Fruit fly (Drosophila melanogaster) whole organism, embryonic: ENCODE results near the gene PIG-B.

Experiments used
- Antp ChIP-seq: fragments of 200-800 bp; sonication (Bioruptor generic); optimal IDR thresholded peaks from 3 replicates; lab custom pipeline; 2016; ENCODE audit warnings: missing biosample characterization, missing genetic modification characterization
- Bgb ChIP-seq: fragments of 200-800 bp; sonication (Bioruptor generic); IDR thresholded peaks from 2 replicates; pipeline ENCODE4 v1.3.6; 2022; ENCODE audit warnings: missing biosample characterization, missing genetic modification characterization; ENCODE audit not compliant: partially characterized antibody
- CG10147 ChIP-seq: fragments of 200-800 bp; sonication (Bioruptor generic); optimal IDR thresholded peaks from 2 replicates; lab custom pipeline; 2019; ENCODE audit warnings: missing biosample characterization, mild to moderate bottlenecking, missing genetic modification characterization, moderate library complexity
- CG1024 ChIP-seq: fragments of 200-800 bp; sonication (Bioruptor generic); IDR thresholded peaks from 2 replicates; pipeline ENCODE4 v1.3.6; 2022; ENCODE audit warnings: missing biosample characterization, missing genetic modification characterization
- CG12155 ChIP-seq: fragments of 200-800 bp; sonication (Bioruptor generic); optimal IDR thresholded peaks from 3 replicates; lab custom pipeline; 2016; ENCODE audit warnings: missing biosample characterization, missing genetic modification characterization
- CG15514 ChIP-seq: fragments of 200-800 bp; sonication (Bioruptor generic); optimal IDR thresholded peaks from 3 replicates; lab custom pipeline; 2017; ENCODE audit warnings: missing biosample characterization, missing genetic modification characterization, mild to moderate bottlenecking, moderate library complexity, missing genetic modification reagents
- CG17328 ChIP-seq: fragments of 200-800 bp; sonication (Bioruptor generic); IDR thresholded peaks from 2 replicates; pipeline ENCODE4 v1.3.6; 2022; ENCODE audit warnings: missing biosample characterization, missing genetic modification characterization
- CG18262 ChIP-seq: fragments of 200-800 bp; optimal IDR thresholded peaks from 3 replicates; lab custom pipeline; 2019; ENCODE audit warnings: missing biosample characterization, mild to moderate bottlenecking, missing genetic modification characterization, moderate library complexity
- CG18599 ChIP-seq: fragments of 200-800 bp; sonication (Bioruptor generic); optimal IDR thresholded peaks from 3 replicates; lab custom pipeline; 2017; ENCODE audit warnings: missing biosample characterization, missing genetic modification characterization, mild to moderate bottlenecking, moderate library complexity, missing genetic modification reagents
- CG2116 ChIP-seq: fragments of 200-800 bp; sonication (Bioruptor generic); optimal IDR thresholded peaks from 3 replicates; lab custom pipeline; 2018; ENCODE audit warnings: missing biosample characterization, mild to moderate bottlenecking, missing genetic modification characterization
- CG2678 ChIP-seq: fragments of 200-800 bp; sonication (Bioruptor generic); optimal IDR thresholded peaks from 3 replicates; lab custom pipeline; 2019; ENCODE audit warnings: missing biosample characterization, mild to moderate bottlenecking, missing genetic modification characterization, moderate library complexity
- CG32772 ChIP-seq: fragments of 200-800 bp; sonication (Bioruptor generic); IDR thresholded peaks from 2 replicates; pipeline ENCODE4 v1.3.6; 2022; ENCODE audit warnings: missing biosample characterization, missing genetic modification characterization
- CG34376 ChIP-seq: fragments of 200-800 bp; sonication (Bioruptor generic); optimal IDR thresholded peaks from 2 replicates; lab custom pipeline; 2018; ENCODE audit warnings: missing biosample characterization, mild to moderate bottlenecking, missing genetic modification characterization
- CG3726 ChIP-seq: fragments of 200-800 bp; sonication (Bioruptor generic); IDR thresholded peaks from 3 replicates; pipeline ENCODE4, ENCODE4 v1.3.6; 2022; ENCODE audit warnings: missing biosample characterization, missing genetic modification characterization
- CG3995 ChIP-seq: fragments of 200-800 bp; sonication (Bioruptor generic); optimal IDR thresholded peaks from 3 replicates; lab custom pipeline; 2016; ENCODE audit warnings: missing biosample characterization, missing genetic modification characterization
- CG6175 ChIP-seq: fragments of 200-800 bp; sonication (Bioruptor generic); IDR thresholded peaks from 3 replicates; pipeline ENCODE4 v1.3.6; 2022; ENCODE audit warnings: missing biosample characterization, missing genetic modification characterization
- CG6272 ChIP-seq: fragments of 200-800 bp; sonication (Bioruptor generic); IDR thresholded peaks from 2 replicates; pipeline ENCODE4 v1.3.6; 2022; ENCODE audit warnings: missing biosample characterization, missing genetic modification characterization
- CG8359 ChIP-seq: fragments of 200-800 bp; sonication (Bioruptor generic); optimal IDR thresholded peaks from 2 replicates; lab custom pipeline; 2017; ENCODE audit warnings: missing biosample characterization, mild to moderate bottlenecking, missing genetic modification characterization, borderline replicate concordance
- CG8388 ChIP-seq: fragments of 200-800 bp; sonication (Bioruptor generic); optimal IDR thresholded peaks from 2 replicates; lab custom pipeline; 2019; ENCODE audit warnings: missing biosample characterization, mild to moderate bottlenecking, missing genetic modification characterization, moderate library complexity
- Camta ChIP-seq: fragments of 200-800 bp; sonication (Bioruptor generic); optimal IDR thresholded peaks from 2 replicates; lab custom pipeline; 2016; ENCODE audit warnings: missing biosample characterization, missing genetic modification characterization
- Doc2 ChIP-seq: fragments of 200-800 bp; sonication (Bioruptor generic); IDR thresholded peaks from 2 replicates; pipeline ENCODE4 v1.3.6; 2022; ENCODE audit warnings: missing biosample characterization, missing genetic modification characterization
- Drgx ChIP-seq: fragments of 200-800 bp; sonication (Bioruptor generic); IDR thresholded peaks from 2 replicates; pipeline ENCODE4 v1.3.6; 2022; ENCODE audit warnings: missing biosample characterization, missing genetic modification characterization
- Fer2 ChIP-seq: fragments of 200-800 bp; sonication (Bioruptor generic); optimal IDR thresholded peaks from 2 replicates; lab custom pipeline; 2018; ENCODE audit warnings: missing biosample characterization, mild to moderate bottlenecking, missing genetic modification characterization, moderate library complexity
- HLH3B ChIP-seq: fragments of 200-800 bp; sonication (Bioruptor generic); IDR thresholded peaks from 2 replicates; pipeline ENCODE4 v1.3.6; 2022; ENCODE audit warnings: missing biosample characterization, missing genetic modification characterization
- Hey ChIP-seq: fragments of 200-800 bp; sonication (Bioruptor generic); optimal IDR thresholded peaks from 3 replicates; lab custom pipeline; 2018; ENCODE audit warnings: missing biosample characterization, mild to moderate bottlenecking, missing genetic modification characterization
- Hr78 ChIP-seq, 2 experiments: fragments of 200-800 bp in 1 of 2; fragments of >200 bp in 1 of 2; sonication (Bioruptor generic) in 1 of 2; optimal IDR thresholded peaks; 2 replicates each; lab custom pipeline; 2017 to 2019; ENCODE audit warnings: missing biosample characterization in 2 of 2, missing genetic modification characterization in 2 of 2, mild to moderate bottlenecking in 1 of 2, moderate library complexity in 1 of 2
- Max ChIP-seq: fragments of 200-800 bp; sonication (Bioruptor generic); optimal IDR thresholded peaks from 2 replicates; lab custom pipeline; 2016; ENCODE audit warnings: missing biosample characterization, mild to moderate bottlenecking, missing genetic modification characterization
- Med ChIP-seq: fragments of 200-800 bp; sonication (Bioruptor generic); peaks from one replicate; lab custom pipeline; 2016; ENCODE audit warnings: missing biosample characterization, missing genetic modification characterization, mild to moderate bottlenecking, inconsistent platforms, moderate library complexity
- Neu2 ChIP-seq: fragments of 200-800 bp; sonication (Bioruptor generic); optimal IDR thresholded peaks from 3 replicates; lab custom pipeline; 2016; ENCODE audit warnings: missing biosample characterization, missing genetic modification characterization, borderline replicate concordance
- Sry-δ ChIP-seq: fragments of 200-800 bp; sonication (Bioruptor generic); optimal IDR thresholded peaks from 2 replicates; lab custom pipeline; 2016; ENCODE audit warnings: missing biosample characterization, missing genetic modification characterization
- bbx ChIP-seq: fragments of 200-800 bp; sonication (Bioruptor generic); IDR thresholded peaks from 2 replicates; pipeline ENCODE4 v1.3.6; 2022; ENCODE audit warnings: missing biosample characterization, missing genetic modification characterization; ENCODE audit not compliant: partially characterized antibody
- chinmo ChIP-seq: fragments of 200-800 bp; sonication (Bioruptor generic); IDR thresholded peaks from 4 replicates; pipeline ENCODE4 v1.3.6; 2022; ENCODE audit warnings: missing biosample characterization, missing genetic modification characterization; ENCODE audit not compliant: partially characterized antibody
- chm ChIP-seq: fragments of 200-800 bp; sonication (Bioruptor generic); IDR thresholded peaks from 2 replicates; pipeline ENCODE4 v1.3.6; 2022; ENCODE audit warnings: missing biosample characterization, missing genetic modification characterization
- crp ChIP-seq, 2 experiments: fragments of 200-800 bp; sonication (Bioruptor generic); optimal IDR thresholded peaks; 2 replicates in 1 of 2; 3 replicates in 1 of 2; lab custom pipeline; 2017; ENCODE audit warnings: missing biosample characterization in 2 of 2, missing genetic modification characterization in 2 of 2, mild to moderate bottlenecking in 1 of 2, moderate library complexity in 1 of 2
- dmrt11E ChIP-seq: fragments of 200-800 bp; sonication (Bioruptor generic); optimal IDR thresholded peaks from 3 replicates; lab custom pipeline; 2018; ENCODE audit warnings: missing biosample characterization, mild to moderate bottlenecking, missing genetic modification characterization, moderate library complexity
- fd96Cb ChIP-seq: fragments of 200-800 bp; sonication (Bioruptor generic); optimal IDR thresholded peaks from 2 replicates; lab custom pipeline; 2018; ENCODE audit warnings: missing biosample characterization, mild to moderate bottlenecking, missing genetic modification characterization, moderate library complexity
- fu2 ChIP-seq: fragments of 200-800 bp; sonication (Bioruptor generic); optimal IDR thresholded peaks from 2 replicates; lab custom pipeline; 2016; ENCODE audit warnings: missing biosample characterization, missing genetic modification characterization
- gcm2 ChIP-seq: fragments of 200-800 bp; sonication (Bioruptor generic); optimal IDR thresholded peaks from 2 replicates; lab custom pipeline; 2016; ENCODE audit warnings: missing biosample characterization, missing genetic modification characterization
- hbn ChIP-seq: fragments of 200-800 bp; sonication (Bioruptor generic); IDR thresholded peaks from 2 replicates; pipeline ENCODE4 v1.3.6; 2022; ENCODE audit warnings: missing biosample characterization, missing genetic modification characterization; ENCODE audit not compliant: partially characterized antibody
- klu ChIP-seq: fragments of 200-800 bp; sonication (Bioruptor generic); IDR thresholded peaks from 2 replicates; pipeline ENCODE4 v1.3.6; 2022; ENCODE audit warnings: missing biosample characterization, missing genetic modification characterization
- p53 ChIP-seq: fragments of 200-800 bp; sonication (Bioruptor generic); optimal IDR thresholded peaks from 2 replicates; lab custom pipeline; 2016; ENCODE audit warnings: missing biosample characterization, missing genetic modification characterization
- peb ChIP-seq: fragments of 200-800 bp; sonication (Bioruptor generic); IDR thresholded peaks from 2 replicates; pipeline ENCODE4 v1.3.6; 2022; ENCODE audit warnings: missing biosample characterization, missing genetic modification characterization
- psq ChIP-seq: fragments of 200-800 bp; sonication (Bioruptor generic); optimal IDR thresholded peaks from 2 replicates; lab custom pipeline; 2017; ENCODE audit warnings: missing biosample characterization, missing genetic modification characterization
- row ChIP-seq: fragments of 200-800 bp; sonication (Bioruptor generic); IDR thresholded peaks from 3 replicates; pipeline ENCODE4 v1.3.6; 2022; ENCODE audit warnings: missing biosample characterization, missing genetic modification characterization
- sens-2 ChIP-seq: fragments of 200-800 bp; sonication (Bioruptor generic); IDR thresholded peaks from 2 replicates; pipeline ENCODE4 v1.3.6; 2022; ENCODE audit warnings: missing biosample characterization, missing genetic modification characterization
- sima ChIP-seq: fragments of 200-800 bp; sonication (Bioruptor generic); optimal IDR thresholded peaks from 2 replicates; lab custom pipeline; 2016; ENCODE audit warnings: missing biosample characterization, missing genetic modification characterization
- sug ChIP-seq: fragments of 200-800 bp; optimal IDR thresholded peaks from 2 replicates; lab custom pipeline; 2019; ENCODE audit warnings: missing biosample characterization, mild to moderate bottlenecking, missing genetic modification characterization, moderate library complexity
- vnd ChIP-seq: fragments of 200-800 bp; sonication (Bioruptor generic); IDR thresholded peaks from 3 replicates; pipeline ENCODE4 v1.3.6; 2022; ENCODE audit warnings: missing biosample characterization, missing genetic modification characterization; ENCODE audit not compliant: partially characterized antibody
- wdn ChIP-seq: fragments of 200-800 bp; sonication (Bioruptor generic); IDR thresholded peaks from 2 replicates; pipeline ENCODE4 v1.3.6; 2022; ENCODE audit warnings: missing biosample characterization, missing genetic modification characterization

Gene PIG-B

dm6 chr3L:3824790-3825484, 13.9 kb downstream of the PIG-B start, which contains the start of gene Rdh (continued):
- TF ChIP-seq chinmo = peak; percentile 67; the same call in 1 of the 4 replicates
- no peak for TF ChIP-seq Bgb (GFP tag; lab: Robert Waterston, UW)
- 0 out of 2 replicates have a peak, but pooled peaks have one; percentile 34 for TF ChIP-seq wdn (GFP tag; lab: Robert Waterston, UW)
- TF ChIP-seq Hey (tag; lab: Kevin White, UChicago) = no peak
- TF ChIP-seq crp (GFP tag; optimal IDR thresholded peaks at IDR 0.05; lab: Kevin White, UChicago) = peak in 1 of 2 experiments; percentile 20
- no peak for TF ChIP-seq bbx (GFP tag; lab: Robert Waterston, UW)
- TF ChIP-seq CG8388 = peak; percentile 68
- TF ChIP-seq fd96Cb = peak; percentile 73
- peak; percentile 77 for TF ChIP-seq Max (GFP tag; lab: Kevin White, UChicago)
- no peak for TF ChIP-seq CG32772 (GFP tag; lab: Robert Waterston, UW)
- TF ChIP-seq CG3995 (GFP tag; lab: Kevin White, UChicago) = peak; percentile 17
- peak; percentile 90 for TF ChIP-seq row (GFP tag; lab: Robert Waterston, UW)
- TF ChIP-seq CG34376 = peak; percentile 80
- peak; percentile 57 for TF ChIP-seq klu (GFP tag; lab: Robert Waterston, UW)
- no peak for TF ChIP-seq CG3726 (GFP tag; lab: Robert Waterston, UW)
- peak; percentile 49 for TF ChIP-seq CG8359 (GFP tag; lab: Kevin White, UChicago)
- TF ChIP-seq CG15514 (GFP tag; lab: Kevin White, UChicago) = peak; percentile 78
- no peak for TF ChIP-seq Sry-δ (GFP tag; lab: Kevin White, UChicago)
- TF ChIP-seq chm = no peak
- TF ChIP-seq dmrt11E = peak; percentile 71
- TF ChIP-seq CG18599 (GFP tag; lab: Kevin White, UChicago) = peak; percentile 96
- TF ChIP-seq Antp (GFP tag; lab: Kevin White, UChicago) = no peak
- no peak for TF ChIP-seq CG1024
- TF ChIP-seq p53 = no peak
- TF ChIP-seq HLH3B = peak; percentile 48; the same call in 1 of the 2 replicates
- TF ChIP-seq CG12155 (GFP tag; lab: Kevin White, UChicago) = peak; percentile 58
- no peak for TF ChIP-seq fu2
- TF ChIP-seq Camta (GFP tag; lab: Kevin White, UChicago) = peak; percentile 4
- no peak for TF ChIP-seq sima (GFP tag; lab: Kevin White, UChicago)
- peak; percentile 50 for TF ChIP-seq CG2116
- TF ChIP-seq Fer2 (tag; lab: Kevin White, UChicago) = peak; percentile 75
- TF ChIP-seq CG2678 (tag; lab: Kevin White, UChicago) = peak; percentile 93
- TF ChIP-seq Drgx (GFP tag; lab: Robert Waterston, UW) = 0 out of 2 replicates have a peak, but pooled peaks have one; percentile 8
- TF ChIP-seq CG17328 (GFP tag; lab: Robert Waterston, UW) = peak; percentile 53
- peak; percentile 89 for TF ChIP-seq CG10147 (GFP tag; lab: Kevin White, UChicago)
- TF ChIP-seq sens-2 (GFP tag; lab: Robert Waterston, UW) = no peak
- TF ChIP-seq vnd (GFP tag; lab: Robert Waterston, UW) = no peak
- TF ChIP-seq CG6175 = no peak
- peak; percentile 75 for TF ChIP-seq Med
- peak; percentile 47; the same call in 1 of the 2 replicates for TF ChIP-seq Doc2 (GFP tag; lab: Robert Waterston, UW)
- peak; percentile 20 for TF ChIP-seq psq (GFP tag; lab: Kevin White, UChicago)
- no peak for TF ChIP-seq CG6272 (GFP tag; lab: Robert Waterston, UW)
- TF ChIP-seq Hr78 (GFP tag; optimal IDR thresholded peaks at IDR 0.05; lab: Kevin White, UChicago) = no peak
- peak; percentile 71 for TF ChIP-seq CG18262
- TF ChIP-seq hbn (GFP tag; lab: Robert Waterston, UW) = no peak
- no peak for TF ChIP-seq gcm2 (GFP tag; lab: Kevin White, UChicago)
- peak; percentile 84 for TF ChIP-seq sug (tag; lab: Kevin White, UChicago)
- TF ChIP-seq Neu2 = no peak
- TF ChIP-seq peb = no peak
